Worm (Caenorhabditis elegans) whole organism, L4/young adult: Measurements from ENCODE around the gene sup-9.

Experiments used
- W03F9.2 ChIP-seq: fragments of 150-350 bp; optimal IDR thresholded peaks from 2 replicates; lab custom pipeline; 2014; ENCODE audit warnings: missing biosample characterization, missing genetic modification characterization
- dao-5 ChIP-seq: sonication (generic microtip); optimal IDR thresholded peaks from 2 replicates; lab custom pipeline; 2016; ENCODE audit warnings: missing genotype, missing genetic modification characterization, moderate library complexity, missing compliant biosample characterization
- him-1 ChIP-seq: sonication (generic microtip); optimal IDR thresholded peaks from 2 replicates; lab custom pipeline; 2016; ENCODE audit warnings: missing genotype, missing genetic modification reagents, missing genetic modification characterization, missing compliant biosample characterization

DNA sequence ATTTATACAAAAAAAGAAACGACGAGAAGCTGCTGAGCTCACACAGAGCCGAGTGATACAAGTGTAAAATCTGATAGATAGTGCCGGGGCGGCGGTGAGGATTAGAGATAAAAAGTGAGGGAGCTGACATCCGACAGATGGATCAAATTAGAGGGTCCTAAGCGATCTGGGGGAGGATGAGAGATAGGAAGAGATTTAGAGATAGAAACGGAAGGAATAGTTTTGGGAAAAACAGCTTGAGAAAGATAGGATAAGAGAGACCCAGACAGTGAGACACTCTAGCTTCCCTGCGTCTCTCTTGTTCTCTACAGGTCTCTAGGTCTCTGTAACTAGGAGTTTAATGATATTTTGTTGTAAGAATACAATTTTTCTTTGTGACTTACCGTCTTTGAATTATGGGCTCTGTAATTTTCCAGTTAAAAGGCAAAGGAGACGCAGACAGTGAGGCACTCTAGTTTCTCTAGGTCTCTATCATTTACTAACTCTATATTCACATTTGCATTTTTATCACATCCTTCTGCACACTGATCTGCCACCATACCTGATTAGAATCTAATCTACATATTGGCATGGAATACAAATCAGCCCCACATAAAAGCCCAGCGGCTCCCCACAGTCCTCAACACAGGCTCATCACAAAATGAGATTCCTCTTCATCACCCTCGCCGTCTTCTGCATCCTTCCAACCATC is at the start of gene sup-9, which contains the start of gene nspf-1:
- TF ChIP-seq dao-5 (no peak), W03F9.2 (tag; lab: Kevin White, UChicago) (no peak), him-1 (tag; lab: Kevin White, UChicago) (no peak)
